Fruit fly (Drosophila melanogaster) whole organism: ENCODE data around the gene Bre1.

Experiments used
- CG8478 ChIP-seq: fragments of >200 bp; optimal IDR thresholded peaks from 2 replicates; lab custom pipeline; 2018; ENCODE audit warnings: inconsistent platforms
- Dll ChIP-seq: fragments of >200 bp; optimal IDR thresholded peaks from 2 replicates; lab custom pipeline; 2017

DNA sequence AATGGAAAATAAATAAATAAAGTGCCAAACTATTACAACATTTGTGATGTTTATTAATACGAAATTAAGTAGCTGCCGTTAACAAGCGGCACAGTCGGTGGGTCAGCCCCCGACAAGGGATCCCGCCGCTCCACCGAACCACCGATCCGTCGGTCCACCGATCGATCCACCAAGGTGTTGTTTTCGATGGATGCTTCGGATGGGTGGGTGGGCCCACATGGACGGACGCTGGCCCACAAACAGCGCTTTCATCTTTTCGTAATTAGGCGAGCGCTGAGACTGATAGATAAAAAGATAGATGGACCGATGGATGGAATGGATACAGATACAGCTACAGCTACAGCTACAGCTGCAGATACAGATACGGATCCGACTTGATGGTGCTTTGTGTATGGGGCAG, 34.3 kb upstream of the Bre1 start:
- TF ChIP-seq CG8478 (lab: Kevin White, UChicago) (no peak), Dll (lab: Kevin White, UChicago) (no peak)
